Fruit fly (Drosophila melanogaster) whole organism, prepupa: Measurements from ENCODE around the gene CG42238.

Experiments used
- CG16779 ChIP-seq: fragments of 200-800 bp; sonication (Bioruptor generic); optimal IDR thresholded peaks from 3 replicates; lab custom pipeline; 2017; ENCODE audit warnings: missing biosample characterization, mild to moderate bottlenecking, missing genetic modification characterization
- CG3032 ChIP-seq: fragments of 200-800 bp; optimal IDR thresholded peaks from 2 replicates; lab custom pipeline; 2019; ENCODE audit warnings: missing biosample characterization, mild to moderate bottlenecking, missing genetic modification characterization, moderate library complexity
- CG3919 ChIP-seq: fragments of 200-800 bp; sonication (Bioruptor generic); optimal IDR thresholded peaks from 3 replicates; lab custom pipeline; 2016; ENCODE audit warnings: missing biosample characterization, missing genetic modification characterization
- CG6808 ChIP-seq: fragments of 200-800 bp; sonication (Bioruptor generic); optimal IDR thresholded peaks from 3 replicates; lab custom pipeline; 2017; ENCODE audit warnings: missing biosample characterization, missing genetic modification characterization, mild to moderate bottlenecking, moderate library complexity, missing genetic modification reagents
- CG9139 ChIP-seq: fragments of 200-800 bp; sonication (Bioruptor generic); optimal IDR thresholded peaks from 3 replicates; lab custom pipeline; 2017; ENCODE audit warnings: missing biosample characterization, mild to moderate bottlenecking, missing genetic modification characterization
- Ets96B ChIP-seq: fragments of 200-800 bp; optimal IDR thresholded peaks from 2 replicates; lab custom pipeline; 2019; ENCODE audit warnings: missing biosample characterization, mild to moderate bottlenecking, missing genetic modification characterization, moderate library complexity
- Hr39 ChIP-seq: fragments of 200-800 bp; sonication (Bioruptor generic); optimal IDR thresholded peaks from 2 replicates; lab custom pipeline; 2016; ENCODE audit warnings: missing biosample characterization, missing genetic modification characterization
- Met ChIP-seq: fragments of 200-800 bp; sonication (Bioruptor generic); optimal IDR thresholded peaks from 3 replicates; lab custom pipeline; 2016; ENCODE audit warnings: missing biosample characterization, missing genetic modification characterization
- OdsH ChIP-seq: fragments of 200-800 bp; sonication (Bioruptor generic); optimal IDR thresholded peaks from 3 replicates; lab custom pipeline; 2016; ENCODE audit warnings: missing biosample characterization, missing genetic modification characterization
- Sox14 ChIP-seq: fragments of 200-800 bp; sonication (Bioruptor generic); optimal IDR thresholded peaks from 3 replicates; lab custom pipeline; 2016; ENCODE audit warnings: missing biosample characterization, missing genetic modification characterization
- cyc ChIP-seq: fragments of 200-800 bp; sonication (Bioruptor generic); optimal IDR thresholded peaks from 3 replicates; lab custom pipeline; 2016; ENCODE audit warnings: missing biosample characterization, missing genetic modification characterization
- topi ChIP-seq: fragments of 200-800 bp; sonication (Bioruptor generic); optimal IDR thresholded peaks from 3 replicates; lab custom pipeline; 2016; ENCODE audit warnings: missing biosample characterization, missing genetic modification characterization

DNA sequence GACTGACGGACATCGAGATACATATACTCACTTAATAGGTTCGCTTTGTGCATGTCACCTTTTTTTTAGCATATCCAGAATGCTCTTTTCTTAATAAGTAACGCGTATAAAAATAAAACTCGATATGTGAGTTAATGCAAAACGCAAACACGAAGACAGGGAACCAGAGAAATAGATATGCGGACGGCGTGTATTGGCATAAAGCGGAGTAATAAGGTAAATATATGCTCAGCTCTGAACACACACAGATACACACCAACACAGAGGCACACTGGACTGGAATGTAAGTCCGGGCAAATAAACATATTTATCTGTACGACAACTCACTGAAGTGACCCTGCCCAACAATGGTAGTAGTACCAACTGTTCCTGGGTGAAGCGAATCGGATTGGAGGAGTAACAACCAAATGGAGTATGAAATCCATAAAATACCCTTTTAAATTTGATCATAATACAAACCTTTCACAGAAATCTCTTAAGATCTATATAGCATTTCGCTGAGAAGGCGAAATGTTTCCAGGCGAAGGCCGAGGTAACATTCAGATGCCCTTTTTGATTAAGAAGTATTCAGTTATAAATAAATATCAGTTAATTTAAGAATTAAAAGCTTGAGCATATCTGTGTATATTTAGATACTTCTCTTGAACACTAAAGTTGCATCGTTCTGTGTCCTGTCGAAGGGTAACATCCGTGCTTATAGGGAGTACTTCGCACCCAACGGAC, 116.5 kb downstream of the CG42238 start:
- peak; percentile 19 for TF ChIP-seq Hr39
- no peak for TF ChIP-seq CG16779 (tag; lab: Kevin White, UChicago)
- peak; percentile 21 for TF ChIP-seq topi (GFP tag; lab: Kevin White, UChicago)
- no peak for TF ChIP-seq CG9139 (GFP tag; lab: Kevin White, UChicago)
- no peak for TF ChIP-seq CG3919
- no peak for TF ChIP-seq Ets96B (tag; lab: Kevin White, UChicago)
- TF ChIP-seq Met: peak; percentile 35
- TF ChIP-seq CG6808 (GFP tag; lab: Kevin White, UChicago): no peak
- no peak for TF ChIP-seq cyc (GFP tag; lab: Kevin White, UChicago)
- peak; percentile 57 for TF ChIP-seq OdsH (GFP tag; lab: Kevin White, UChicago)
- TF ChIP-seq CG3032 (tag; lab: Kevin White, UChicago): no peak
- TF ChIP-seq Sox14 (GFP tag; lab: Kevin White, UChicago): peak; percentile 48
